Worm (Caenorhabditis elegans) whole organism, L4/young adult: ENCODE data around the gene ttll-11.

Experiments
- W03F9.2 ChIP-seq: fragments of 150-350 bp; optimal IDR thresholded peaks from 2 replicates; lab custom pipeline; 2014; ENCODE audit warnings: missing biosample characterization, missing genetic modification characterization
- dao-5 ChIP-seq: sonication (generic microtip); optimal IDR thresholded peaks from 2 replicates; lab custom pipeline; 2016; ENCODE audit warnings: missing genotype, missing genetic modification characterization, moderate library complexity, missing compliant biosample characterization
- him-1 ChIP-seq: sonication (generic microtip); optimal IDR thresholded peaks from 2 replicates; lab custom pipeline; 2016; ENCODE audit warnings: missing genotype, missing genetic modification reagents, missing genetic modification characterization, missing compliant biosample characterization

- TF ChIP-seq W03F9.2 (no peak), him-1 (tag; lab: Kevin White, UChicago) (no peak), dao-5 (no peak)
Observed at ce11 chrIV:8650696-8651095, 46.8 kb upstream of the ttll-11 start, which contains the start of gene C49C8.2.
